Fruit fly (Drosophila melanogaster) whole organism, embryonic: ENCODE data around the gene CG11309.
A peak's percentile ranks its signal among the peaks of the same experiment; 100 is the strongest.

Source experiments
- BEAF-32 ChIP-seq: fragments of 200-800 bp; sonication (Bioruptor generic); optimal IDR thresholded peaks from 3 replicates; lab custom pipeline; 2017; ENCODE audit warnings: missing biosample characterization, missing genetic modification characterization, mild to moderate bottlenecking, moderate library complexity, missing genetic modification reagents
- CG10147 ChIP-seq: fragments of 200-800 bp; sonication (Bioruptor generic); optimal IDR thresholded peaks from 2 replicates; lab custom pipeline; 2019; ENCODE audit warnings: missing biosample characterization, mild to moderate bottlenecking, missing genetic modification characterization, moderate library complexity
- CG10267 ChIP-seq: fragments of 200-800 bp; sonication (Bioruptor generic); optimal IDR thresholded peaks from 2 replicates; lab custom pipeline; 2018; ENCODE audit warnings: missing biosample characterization, mild to moderate bottlenecking, missing genetic modification characterization, moderate library complexity
- CG10366 ChIP-seq: fragments of 200-800 bp; sonication (Bioruptor generic); IDR thresholded peaks from 2 replicates; pipeline ENCODE4 v1.3.6; 2022; ENCODE audit warnings: missing biosample characterization, missing genetic modification characterization
- CG10565 ChIP-seq: fragments of 200-800 bp; sonication (Bioruptor generic); optimal IDR thresholded peaks from 3 replicates; lab custom pipeline; 2016; ENCODE audit warnings: missing biosample characterization, mild to moderate bottlenecking, missing genetic modification characterization
- CG13424 ChIP-seq: fragments of 200-800 bp; sonication (Bioruptor generic); optimal IDR thresholded peaks from 2 replicates; lab custom pipeline; 2019; ENCODE audit warnings: missing biosample characterization, mild to moderate bottlenecking, missing genetic modification characterization, moderate library complexity
- CG1602 ChIP-seq: fragments of 200-800 bp; sonication (Bioruptor generic); optimal IDR thresholded peaks from 3 replicates; lab custom pipeline; 2016; ENCODE audit warnings: missing biosample characterization, missing genetic modification characterization
- CG1603 ChIP-seq: fragments of 200-800 bp; sonication (Bioruptor generic); optimal IDR thresholded peaks from 2 replicates; lab custom pipeline; 2019; ENCODE audit warnings: missing biosample characterization, mild to moderate bottlenecking, missing genetic modification characterization, moderate library complexity
- CG17359 ChIP-seq: fragments of 200-800 bp; sonication (Bioruptor generic); optimal IDR thresholded peaks from 3 replicates; lab custom pipeline; 2018; ENCODE audit warnings: missing biosample characterization, mild to moderate bottlenecking, missing genetic modification characterization, moderate library complexity
- CG17568 ChIP-seq: fragments of 200-800 bp; sonication (Bioruptor generic); optimal IDR thresholded peaks from 2 replicates; lab custom pipeline; 2018; ENCODE audit warnings: missing biosample characterization, mild to moderate bottlenecking, missing genetic modification characterization, moderate library complexity
- CG2712 ChIP-seq: fragments of 200-800 bp; optimal IDR thresholded peaks from 3 replicates; lab custom pipeline; 2019; ENCODE audit warnings: missing biosample characterization, mild to moderate bottlenecking, missing genetic modification characterization, moderate library complexity
- CG30403 ChIP-seq: fragments of 200-800 bp; sonication (Bioruptor generic); optimal IDR thresholded peaks from 3 replicates; lab custom pipeline; 2016; ENCODE audit warnings: missing biosample characterization, missing genetic modification characterization
- CG3847 ChIP-seq: fragments of 200-800 bp; sonication (Bioruptor generic); IDR thresholded peaks from 2 replicates; pipeline ENCODE4 v1.3.6; 2022; ENCODE audit warnings: missing biosample characterization, missing genetic modification characterization
- CG4282 ChIP-seq: fragments of 200-800 bp; sonication (Bioruptor generic); optimal IDR thresholded peaks from 2 replicates; lab custom pipeline; 2016; ENCODE audit warnings: missing biosample characterization, missing genetic modification characterization
- CG6791 ChIP-seq: fragments of 200-800 bp; sonication (Bioruptor generic); IDR thresholded peaks from 3 replicates; pipeline ENCODE4 v1.3.6; 2022; ENCODE audit warnings: missing biosample characterization, missing genetic modification characterization; ENCODE audit not compliant: partially characterized antibody
- CG8388 ChIP-seq: fragments of 200-800 bp; sonication (Bioruptor generic); optimal IDR thresholded peaks from 2 replicates; lab custom pipeline; 2019; ENCODE audit warnings: missing biosample characterization, mild to moderate bottlenecking, missing genetic modification characterization, moderate library complexity
- Dp ChIP-seq: fragments of 200-800 bp; sonication (Bioruptor generic); optimal IDR thresholded peaks from 2 replicates; lab custom pipeline; 2018; ENCODE audit warnings: missing biosample characterization, mild to moderate bottlenecking, missing genetic modification characterization, moderate library complexity
- Dref ChIP-seq: fragments of 200-800 bp; sonication (Bioruptor generic); IDR thresholded peaks from 2 replicates; pipeline ENCODE4 v1.3.6; 2022; ENCODE audit warnings: missing biosample characterization, missing genetic modification characterization
- Drgx ChIP-seq: fragments of 200-800 bp; sonication (Bioruptor generic); IDR thresholded peaks from 2 replicates; pipeline ENCODE4 v1.3.6; 2022; ENCODE audit warnings: missing biosample characterization, missing genetic modification characterization
- Fer3 ChIP-seq: fragments of 200-800 bp; sonication (Bioruptor generic); optimal IDR thresholded peaks from 2 replicates; lab custom pipeline; 2018; ENCODE audit warnings: missing biosample characterization, mild to moderate bottlenecking, missing genetic modification characterization, moderate library complexity
- Myb ChIP-seq: fragments of 200-800 bp; sonication (Bioruptor generic); optimal IDR thresholded peaks from 2 replicates; lab custom pipeline; 2016; ENCODE audit warnings: missing biosample characterization, missing genetic modification characterization
- Ravus ChIP-seq: fragments of 200-800 bp; sonication (Bioruptor generic); IDR thresholded peaks from 2 replicates; pipeline ENCODE4 v1.3.6; 2022; ENCODE audit warnings: missing biosample characterization, missing genetic modification characterization
- Rx ChIP-seq: fragments of 200-800 bp; sonication (Bioruptor generic); IDR thresholded peaks from 2 replicates; pipeline ENCODE4 v1.3.6; 2022; ENCODE audit warnings: missing biosample characterization, missing genetic modification characterization
- Six4 ChIP-seq: fragments of 200-800 bp; sonication (Bioruptor generic); optimal IDR thresholded peaks from 2 replicates; lab custom pipeline; 2016; ENCODE audit warnings: missing biosample characterization, missing genetic modification characterization
- amos ChIP-seq: fragments of 200-800 bp; sonication (Bioruptor generic); IDR thresholded peaks from 2 replicates; pipeline ENCODE4 v1.3.6; 2022; ENCODE audit warnings: missing biosample characterization, missing genetic modification characterization; ENCODE audit not compliant: partially characterized antibody
- chinmo ChIP-seq: fragments of 200-800 bp; sonication (Bioruptor generic); IDR thresholded peaks from 4 replicates; pipeline ENCODE4 v1.3.6; 2022; ENCODE audit warnings: missing biosample characterization, missing genetic modification characterization; ENCODE audit not compliant: partially characterized antibody
- ci ChIP-seq: fragments of 200-800 bp; sonication (Bioruptor generic); IDR thresholded peaks from 3 replicates; pipeline ENCODE4 v1.3.6; 2022; ENCODE audit warnings: missing biosample characterization, missing genetic modification characterization
- crc ChIP-seq: fragments of 200-800 bp; sonication (Bioruptor generic); optimal IDR thresholded peaks from 2 replicates; lab custom pipeline; 2016; ENCODE audit warnings: missing biosample characterization, missing genetic modification characterization
- dati ChIP-seq: fragments of 200-800 bp; sonication (Bioruptor generic); IDR thresholded peaks from 2 replicates; pipeline ENCODE4 v1.3.6; 2022; ENCODE audit warnings: missing biosample characterization, missing genetic modification characterization
- exex ChIP-seq: fragments of 200-800 bp; sonication (Bioruptor generic); optimal IDR thresholded peaks from 4 replicates; lab custom pipeline; 2018; ENCODE audit warnings: missing biosample characterization, mild to moderate bottlenecking, missing genetic modification characterization, moderate library complexity
- fru ChIP-seq: fragments of >200 bp; optimal IDR thresholded peaks from 2 replicates; lab custom pipeline; 2017
- gfzf ChIP-seq: fragments of 200-800 bp; sonication (Bioruptor generic); optimal IDR thresholded peaks from 2 replicates; lab custom pipeline; 2016; ENCODE audit warnings: missing biosample characterization, mild to moderate bottlenecking, missing genetic modification characterization, moderate library complexity
- her ChIP-seq: fragments of 200-800 bp; sonication (Bioruptor generic); optimal IDR thresholded peaks from 2 replicates; lab custom pipeline; 2016; ENCODE audit warnings: missing biosample characterization, missing genetic modification characterization
- inv ChIP-seq: fragments of 200-800 bp; sonication (Bioruptor generic); IDR thresholded peaks from 2 replicates; pipeline ENCODE4 v1.3.6; 2022; ENCODE audit warnings: missing biosample characterization, missing genetic modification characterization; ENCODE audit not compliant: partially characterized antibody
- mirr ChIP-seq: fragments of 200-800 bp; sonication (Bioruptor generic); optimal IDR thresholded peaks from 3 replicates; lab custom pipeline; 2018; ENCODE audit warnings: missing biosample characterization, mild to moderate bottlenecking, missing genetic modification characterization
- nom ChIP-seq: fragments of 200-800 bp; sonication (Bioruptor generic); optimal IDR thresholded peaks from 2 replicates; lab custom pipeline; 2017; ENCODE audit warnings: missing biosample characterization, missing genetic modification characterization, mild to moderate bottlenecking, moderate library complexity, missing genetic modification reagents
- odd ChIP-seq: fragments of 200-800 bp; sonication (Bioruptor generic); optimal IDR thresholded peaks from 2 replicates; lab custom pipeline; 2017; ENCODE audit warnings: missing biosample characterization, mild to moderate bottlenecking, missing genetic modification characterization
- pzg ChIP-seq: fragments of 200-800 bp; sonication (Bioruptor generic); optimal IDR thresholded peaks from 3 replicates; lab custom pipeline; 2018; ENCODE audit warnings: missing biosample characterization, mild to moderate bottlenecking, missing genetic modification characterization, moderate library complexity
- ranshi ChIP-seq: fragments of 200-800 bp; sonication (Bioruptor generic); IDR thresholded peaks from 2 replicates; pipeline ENCODE4 v1.3.6; 2022; ENCODE audit warnings: missing biosample characterization, missing genetic modification characterization
- sd ChIP-seq: fragments of 200-800 bp; sonication (Bioruptor generic); optimal IDR thresholded peaks from 3 replicates; lab custom pipeline; 2018; ENCODE audit warnings: missing biosample characterization, mild to moderate bottlenecking, missing genetic modification characterization, moderate library complexity
- sens ChIP-seq: fragments of 200-800 bp; sonication (Bioruptor generic); peaks from one replicate; lab custom pipeline; 2016; ENCODE audit warnings: missing biosample characterization, missing genetic modification characterization
- slbo ChIP-seq: fragments of 200-800 bp; sonication (Bioruptor generic); IDR thresholded peaks from 2 replicates; pipeline ENCODE4 v1.3.6; 2022; ENCODE audit warnings: missing biosample characterization, missing genetic modification characterization
- stwl ChIP-seq: fragments of 200-800 bp; sonication (Bioruptor generic); optimal IDR thresholded peaks from 3 replicates; lab custom pipeline; 2018; ENCODE audit warnings: missing biosample characterization, mild to moderate bottlenecking, missing genetic modification characterization, moderate library complexity
- sug ChIP-seq: fragments of 200-800 bp; optimal IDR thresholded peaks from 2 replicates; lab custom pipeline; 2019; ENCODE audit warnings: missing biosample characterization, mild to moderate bottlenecking, missing genetic modification characterization, moderate library complexity
- vvl ChIP-seq: fragments of 200-800 bp; sonication (Bioruptor generic); IDR thresholded peaks from 2 replicates; pipeline ENCODE4 v1.3.6; 2022; ENCODE audit warnings: missing biosample characterization, missing genetic modification characterization
- z ChIP-seq: fragments of 200-800 bp; sonication (Bioruptor generic); IDR thresholded peaks from 3 replicates; pipeline ENCODE4 v1.3.6; 2022; ENCODE audit warnings: missing biosample characterization, missing genetic modification characterization

CG11309 gene

dm6 chr3L:21282741-21283140 lies 21.7 kb downstream of the CG11309 start:
- TF ChIP-seq sd (tag; lab: Kevin White, UChicago) (peak; percentile 55), sug (tag; lab: Kevin White, UChicago) (peak; percentile 72), mirr (GFP tag; lab: Kevin White, UChicago) (peak; percentile 74), Ravus (GFP tag; lab: Robert Waterston, UW) (no peak), slbo (GFP tag; lab: Robert Waterston, UW) (0 out of 2 replicates have a peak, but pooled peaks have one; percentile 5), exex (peak; percentile 93), CG10565 (no peak)

dm6 chr3L:21281706-21282105 lies 22.8 kb downstream of the CG11309 start:
- no peak for TF ChIP-seq crc (GFP tag; lab: Kevin White, UChicago)
- TF ChIP-seq sug (tag; lab: Kevin White, UChicago): peak; percentile 94
- TF ChIP-seq her (GFP tag; lab: Kevin White, UChicago): no peak
- peak; percentile 43 for TF ChIP-seq sens (GFP tag; lab: Kevin White, UChicago)

DNA sequence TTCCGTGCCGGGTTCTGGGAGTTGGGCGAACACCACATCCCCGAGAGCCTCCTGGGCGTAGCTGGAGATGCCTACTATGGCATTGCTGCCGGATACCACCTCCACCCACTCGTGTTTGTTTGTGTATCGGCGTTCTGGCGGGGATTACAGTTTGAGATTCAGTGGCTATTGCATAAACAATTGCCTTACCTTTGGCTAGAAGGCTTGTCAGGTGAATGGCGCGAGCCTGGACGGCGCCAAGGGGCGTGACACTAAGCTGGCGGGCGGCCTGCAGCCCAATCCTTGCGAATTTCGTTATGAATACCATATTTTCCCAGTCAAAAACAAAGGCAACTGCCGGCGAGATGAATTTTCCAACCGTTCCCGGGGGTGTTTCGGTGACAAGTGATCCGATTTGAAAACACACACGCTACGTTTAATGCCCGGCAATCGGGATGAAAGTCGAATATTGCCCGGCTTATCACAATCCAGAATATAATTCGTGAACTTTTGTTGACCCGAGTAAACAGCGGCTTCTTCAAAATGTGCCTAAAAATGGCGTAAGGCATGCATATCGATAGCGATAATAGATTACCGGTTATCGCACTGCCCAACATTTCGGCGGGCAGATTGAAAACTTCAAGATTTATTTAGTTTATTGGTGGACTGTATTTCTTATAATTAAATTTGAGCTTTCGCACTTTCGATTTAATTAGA lies 23.3 kb downstream of the CG11309 start, which contains the start of gene ppl:
Gene ppl, minus strand, starts transcription at position 511 of the 696 bp plus-strand sequence.
- TF ChIP-seq ranshi (GFP tag; lab: Robert Waterston, UW) (no peak), Myb (no peak), Dp (GFP tag; lab: Kevin White, UChicago) (peak; percentile 91), chinmo (GFP tag; lab: Robert Waterston, UW) (0 out of 4 replicates have a peak, but pooled peaks have one; percentile 42), CG10147 (GFP tag; lab: Kevin White, UChicago) (peak; percentile 9), CG4282 (GFP tag; lab: Kevin White, UChicago) (peak; percentile 1), Dref (peak; percentile 83), vvl (peak; percentile 31; the same call in 1 of the 2 replicates), CG3847 (GFP tag; lab: Robert Waterston, UW) (no peak), fru (lab: Kevin White, UChicago) (no peak), pzg (GFP tag; lab: Kevin White, UChicago) (peak; percentile 87), dati (GFP tag; lab: Robert Waterston, UW) (no peak), CG13424 (tag; lab: Kevin White, UChicago) (peak; percentile 5), CG6791 (GFP tag; lab: Robert Waterston, UW) (peak; percentile 57), CG17359 (tag; lab: Kevin White, UChicago) (peak; percentile 20), gfzf (GFP tag; lab: Kevin White, UChicago) (peak; percentile 77), Drgx (GFP tag; lab: Robert Waterston, UW) (no peak), Fer3 (tag; lab: Kevin White, UChicago) (no peak), nom (GFP tag; lab: Kevin White, UChicago) (peak; percentile 0), CG30403 (GFP tag; lab: Kevin White, UChicago) (no peak), CG10366 (no peak), CG10267 (tag; lab: Kevin White, UChicago) (peak; percentile 5), CG1602 (GFP tag; lab: Kevin White, UChicago) (no peak), CG2712 (tag; lab: Kevin White, UChicago) (peak; percentile 17), ci (0 out of 3 replicates have a peak, but pooled peaks have one; percentile 37), Six4 (GFP tag; lab: Kevin White, UChicago) (no peak), inv (GFP tag; lab: Robert Waterston, UW) (no peak), CG8388 (GFP tag; lab: Kevin White, UChicago) (no peak), z (0 out of 3 replicates have a peak, but pooled peaks have one; percentile 20), Rx (GFP tag; lab: Robert Waterston, UW) (no peak), CG1603 (tag; lab: Kevin White, UChicago) (peak; percentile 64), odd (GFP tag; lab: Kevin White, UChicago) (peak; percentile 0), amos (GFP tag; lab: Robert Waterston, UW) (peak; percentile 60; the same call in 1 of the 2 replicates), BEAF-32 (GFP tag; lab: Kevin White, UChicago) (peak; percentile 61), stwl (peak; percentile 63), CG17568 (no peak)
